Fruit fly (Drosophila melanogaster) whole organism, prepupa: ENCODE measurements around the gene robl37BC.

Experiments used
- Blimp-1 ChIP-seq: fragments of 200-800 bp; sonication (Bioruptor generic); optimal IDR thresholded peaks from 3 replicates; lab custom pipeline; 2017; ENCODE audit warnings: missing biosample characterization, missing genetic modification characterization, mild to moderate bottlenecking, moderate library complexity, missing genetic modification reagents
- CG1621 ChIP-seq: fragments of 200-800 bp; sonication (Bioruptor generic); optimal IDR thresholded peaks from 3 replicates; lab custom pipeline; 2018; ENCODE audit warnings: missing biosample characterization, mild to moderate bottlenecking, missing genetic modification characterization
- CG8632 ChIP-seq: fragments of 200-800 bp; sonication (Bioruptor generic); optimal IDR thresholded peaks from 3 replicates; lab custom pipeline; 2016; ENCODE audit warnings: missing biosample characterization, missing genetic modification characterization
- Ets21C ChIP-seq: fragments of 200-800 bp; sonication (Bioruptor generic); optimal IDR thresholded peaks from 3 replicates; lab custom pipeline; 2016; ENCODE audit warnings: missing biosample characterization, missing genetic modification characterization
- OdsH ChIP-seq: fragments of 200-800 bp; sonication (Bioruptor generic); optimal IDR thresholded peaks from 3 replicates; lab custom pipeline; 2016; ENCODE audit warnings: missing biosample characterization, missing genetic modification characterization
- Sox102F ChIP-seq: fragments of 200-800 bp; sonication (Bioruptor generic); optimal IDR thresholded peaks from 2 replicates; lab custom pipeline; 2016; ENCODE audit warnings: missing biosample characterization, mild to moderate bottlenecking, missing genetic modification characterization
- cyc ChIP-seq: fragments of 200-800 bp; sonication (Bioruptor generic); optimal IDR thresholded peaks from 3 replicates; lab custom pipeline; 2016; ENCODE audit warnings: missing biosample characterization, missing genetic modification characterization
- pdm3 ChIP-seq: fragments of 200-800 bp; sonication (Bioruptor generic); optimal IDR thresholded peaks from 3 replicates; lab custom pipeline; 2016; ENCODE audit warnings: missing biosample characterization, missing genetic modification characterization
- spab ChIP-seq: fragments of 200-800 bp; sonication (Bioruptor generic); optimal IDR thresholded peaks from 2 replicates; lab custom pipeline; 2017; ENCODE audit warnings: missing biosample characterization, mild to moderate bottlenecking, missing genetic modification characterization, missing genetic modification reagents

dm6 chr2L:19035013-19035412 lies 24.3 kb downstream of the robl37BC start:
- TF ChIP-seq CG1621 (tag; lab: Kevin White, UChicago) (no peak), cyc (no peak), CG8632 (no peak), pdm3 (GFP tag; lab: Kevin White, UChicago) (no peak), Sox102F (GFP tag; lab: Kevin White, UChicago) (no peak), Blimp-1 (GFP tag; lab: Kevin White, UChicago) (no peak), Ets21C (GFP tag; lab: Kevin White, UChicago) (no peak), OdsH (GFP tag; lab: Kevin White, UChicago) (no peak), spab (GFP tag; lab: Kevin White, UChicago) (no peak)
